Fruit fly (Drosophila melanogaster): Measurements from ENCODE around the gene CG17219.

The CG17219 gene

DNA sequence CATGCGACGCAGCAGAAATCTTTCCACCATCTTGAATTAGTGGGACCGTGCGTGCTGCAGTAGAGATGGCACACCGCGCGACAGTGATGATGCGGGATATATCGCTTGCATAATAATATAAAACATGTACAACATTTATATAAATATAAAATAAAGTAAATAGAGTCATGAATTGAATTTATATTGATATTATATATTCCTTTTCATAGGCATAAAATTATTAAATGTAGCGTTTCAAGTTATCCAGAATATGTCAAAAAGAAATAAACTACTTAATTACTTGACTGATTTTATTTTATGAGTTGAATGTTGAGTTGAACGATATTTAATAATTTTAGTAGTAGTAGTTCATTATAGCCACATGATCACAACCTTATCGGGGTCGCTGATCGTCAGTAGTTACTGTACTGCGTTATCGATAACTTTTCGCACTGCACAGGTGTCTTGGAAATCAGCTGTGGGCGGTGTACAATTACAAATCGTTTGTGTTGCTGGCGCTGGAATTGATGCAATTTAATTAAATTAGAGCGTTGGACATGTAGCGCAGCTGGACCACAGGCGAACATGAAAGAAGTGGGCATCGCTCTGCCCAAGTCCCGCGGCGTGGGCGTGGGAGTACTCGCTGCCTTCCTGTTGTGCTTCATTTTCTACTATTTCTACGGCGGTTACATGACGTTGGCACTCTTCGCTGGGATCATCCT is 41.2 kb upstream of the CG17219 start, which contains the start of the genes Chd1 and Bem46 (continued):
- TF ChIP-seq GATAe (GFP tag; conservative IDR thresholded peaks at IDR 0.05): no peak; the same call in 1 of the 2 replicates
- TF ChIP-seq CG13775 (GFP tag; optimal IDR thresholded peaks at IDR 0.05): peak; percentile 92
- TF ChIP-seq CG6254 (GFP tag; optimal IDR thresholded peaks at IDR 0.05): peak; percentile 53
- TF ChIP-seq CG6791 (GFP tag; IDR thresholded peaks at IDR 0.05; ENCODE audit: partially characterized antibody): peak; percentile 29; the same call in 1 of the 3 replicates
- peak; percentile 76 for TF ChIP-seq CG13894 (tag; optimal IDR thresholded peaks at IDR 0.05)
- peak; percentile 27 for TF ChIP-seq gro (GFP tag; optimal IDR thresholded peaks at IDR 0.05)
- peak; percentile 83 for TF ChIP-seq CG10209 (GFP tag; optimal IDR thresholded peaks at IDR 0.05)
- peak; percentile 23 for TF ChIP-seq Camta (GFP tag; optimal IDR thresholded peaks at IDR 0.05)
- TF ChIP-seq CG9727 (GFP tag; optimal IDR thresholded peaks at IDR 0.05): peak; percentile 90
- TF ChIP-seq Xbp1 (GFP tag; optimal IDR thresholded peaks at IDR 0.05): peak; percentile 91
- TF ChIP-seq CG16863 (GFP tag; optimal IDR thresholded peaks at IDR 0.05): peak; percentile 50
- TF ChIP-seq otp (GFP tag; IDR thresholded peaks at IDR 0.05): peak; percentile 69; the same call in 1 of the 3 replicates
- TF ChIP-seq CG10979 (tag; optimal IDR thresholded peaks at IDR 0.05): peak; percentile 77
- peak; percentile 61 for TF ChIP-seq Atf3 (GFP tag; optimal IDR thresholded peaks at IDR 0.05)
- peak; percentile 6 for TF ChIP-seq CHES-1-like (GFP tag; optimal IDR thresholded peaks at IDR 0.05)
- peak in 1 of 2 experiments; percentile 81 for TF ChIP-seq bsh (GFP tag; optimal IDR thresholded peaks at IDR 0.05)
- TF ChIP-seq sug (tag; optimal IDR thresholded peaks at IDR 0.05): peak; percentile 89
- TF ChIP-seq pan (optimal IDR thresholded peaks at IDR 0.05): no peak
- TF ChIP-seq pan (GFP tag; optimal IDR thresholded peaks at IDR 0.05 in 1 of 2, IDR thresholded peaks at IDR 0.05 in 1 of 2): peak in 1 of 2 experiments; percentile 86
- TF ChIP-seq btn (GFP tag; optimal IDR thresholded peaks at IDR 0.05): no peak
- TF ChIP-seq exex (tag; optimal IDR thresholded peaks at IDR 0.05): no peak
- TF ChIP-seq CG12104 (GFP tag; optimal IDR thresholded peaks at IDR 0.05): peak; percentile 80
- peak; percentile 41 for TF ChIP-seq CG1647 (GFP tag; optimal IDR thresholded peaks at IDR 0.05)
- TF ChIP-seq CG3407 (GFP tag; optimal IDR thresholded peaks at IDR 0.05): peak; percentile 67
- peak; percentile 88 for TF ChIP-seq CG12942 (GFP tag; optimal IDR thresholded peaks at IDR 0.05)
- TF ChIP-seq Dad (GFP tag; optimal IDR thresholded peaks at IDR 0.05): peak; percentile 48
- TF ChIP-seq CG2875 (GFP tag; optimal IDR thresholded peaks at IDR 0.05): peak; percentile 77
- peak; percentile 61 for TF ChIP-seq Hand (GFP tag; optimal IDR thresholded peaks at IDR 0.05)
- TF ChIP-seq Jarid2 (GFP tag; optimal IDR thresholded peaks at IDR 0.05): no peak
- no peak for TF ChIP-seq Lpt (GFP tag; optimal IDR thresholded peaks at IDR 0.05)
- TF ChIP-seq CG7786 (GFP tag; optimal IDR thresholded peaks at IDR 0.05): peak; percentile 76
- peak; percentile 82; the same call in 2 of the 3 replicates for TF ChIP-seq CG34422 (GFP tag; IDR thresholded peaks at IDR 0.05)
- peak; percentile 48 for TF ChIP-seq NC2β (GFP tag; optimal IDR thresholded peaks at IDR 0.05)
- TF ChIP-seq bowl (GFP tag; IDR thresholded peaks at IDR 0.05): no peak
- peak; percentile 60; the same call in 1 of the 2 replicates for TF ChIP-seq dati (GFP tag; IDR thresholded peaks at IDR 0.05)
- TF ChIP-seq dysf (GFP tag; IDR thresholded peaks at IDR 0.05): peak; percentile 88
- peak; percentile 56 for TF ChIP-seq NK7.1 (GFP tag; optimal IDR thresholded peaks at IDR 0.05)
- peak; percentile 85 for TF ChIP-seq NfI (GFP tag; optimal IDR thresholded peaks at IDR 0.05)
- peak; percentile 93 for TF ChIP-seq CG30403 (GFP tag; optimal IDR thresholded peaks at IDR 0.05)
- TF ChIP-seq sd (tag; optimal IDR thresholded peaks at IDR 0.05): no peak
- peak; percentile 84 for TF ChIP-seq CG6689 (GFP tag; IDR thresholded peaks at IDR 0.05)
- TF ChIP-seq CG11504 (tag; optimal IDR thresholded peaks at IDR 0.05): no peak
- TF ChIP-seq pfk (GFP tag; optimal IDR thresholded peaks at IDR 0.05): peak; percentile 44
- TF ChIP-seq Dip3 (GFP tag; optimal IDR thresholded peaks at IDR 0.05): peak; percentile 74
- no peak for TF ChIP-seq fd64A (GFP tag; optimal IDR thresholded peaks at IDR 0.05)
- TF ChIP-seq az2 (GFP tag; optimal IDR thresholded peaks at IDR 0.05): peak; percentile 88
- TF ChIP-seq NC2α (GFP tag; optimal IDR thresholded peaks at IDR 0.05): no peak
- TF ChIP-seq CG17186 (GFP tag; optimal IDR thresholded peaks at IDR 0.05): peak; percentile 46
- TF ChIP-seq abd-A (tag; optimal IDR thresholded peaks at IDR 0.05): no peak

All from whole organism, embryonic.